Worm (Caenorhabditis elegans): ENCODE results near the gene meg-3.

ce11 chrX:1974699-1975098 lies 14.7 kb downstream of the meg-3 start, which contains the start of gene F52D2.5:
- TF ChIP-seq B0310.2 (tag; optimal IDR thresholded peaks at IDR 0.05) (no peak), ets-7 (tag; optimal IDR thresholded peaks at IDR 0.05) (no peak), aly-1 (tag; optimal IDR thresholded peaks at IDR 0.05) (no peak), hnd-1 (tag; optimal IDR thresholded peaks at IDR 0.05) (no peak), tbx-37 (GFP tag; conservative IDR thresholded peaks at IDR 0.05) (no peak), hmg-4 (GFP tag; optimal IDR thresholded peaks at IDR 0.05) (no peak), ama-1 (optimal IDR thresholded peaks at IDR 0.05) (no peak), ceh-13 (GFP tag; optimal IDR thresholded peaks at IDR 0.05) (no peak), F13C5.2 (tag; optimal IDR thresholded peaks at IDR 0.05) (no peak), flt-1 (GFP tag; IDR thresholded peaks at IDR 0.05) (no peak), hmbx-1 (tag; optimal IDR thresholded peaks at IDR 0.05) (no peak), tbx-11 (GFP tag; IDR thresholded peaks at IDR 0.05) (no peak), ceh-36 (tag; optimal IDR thresholded peaks at IDR 0.05) (no peak), scrt-1 (GFP tag; IDR thresholded peaks at IDR 0.05) (no peak)

Data from whole organism, early embryonic.